Fruit fly (Drosophila melanogaster) whole organism, prepupa: ENCODE results near the gene sea.

Source experiments
- Blimp-1 ChIP-seq: fragments of 200-800 bp; sonication (Bioruptor generic); optimal IDR thresholded peaks from 3 replicates; lab custom pipeline; 2017; ENCODE audit warnings: missing biosample characterization, missing genetic modification characterization, mild to moderate bottlenecking, moderate library complexity, missing genetic modification reagents
- CG16779 ChIP-seq: fragments of 200-800 bp; sonication (Bioruptor generic); optimal IDR thresholded peaks from 3 replicates; lab custom pipeline; 2017; ENCODE audit warnings: missing biosample characterization, mild to moderate bottlenecking, missing genetic modification characterization
- Hr38 ChIP-seq: sonication (Bioruptor generic); optimal IDR thresholded peaks from 2 replicates; lab custom pipeline; 2016; ENCODE audit warnings: missing biosample characterization, missing genetic modification characterization
- Hr39 ChIP-seq: fragments of 200-800 bp; sonication (Bioruptor generic); optimal IDR thresholded peaks from 2 replicates; lab custom pipeline; 2016; ENCODE audit warnings: missing biosample characterization, missing genetic modification characterization
- achi ChIP-seq: fragments of 200-800 bp; sonication (Bioruptor generic); optimal IDR thresholded peaks from 3 replicates; lab custom pipeline; 2016; ENCODE audit warnings: missing biosample characterization, missing genetic modification characterization

DNA sequence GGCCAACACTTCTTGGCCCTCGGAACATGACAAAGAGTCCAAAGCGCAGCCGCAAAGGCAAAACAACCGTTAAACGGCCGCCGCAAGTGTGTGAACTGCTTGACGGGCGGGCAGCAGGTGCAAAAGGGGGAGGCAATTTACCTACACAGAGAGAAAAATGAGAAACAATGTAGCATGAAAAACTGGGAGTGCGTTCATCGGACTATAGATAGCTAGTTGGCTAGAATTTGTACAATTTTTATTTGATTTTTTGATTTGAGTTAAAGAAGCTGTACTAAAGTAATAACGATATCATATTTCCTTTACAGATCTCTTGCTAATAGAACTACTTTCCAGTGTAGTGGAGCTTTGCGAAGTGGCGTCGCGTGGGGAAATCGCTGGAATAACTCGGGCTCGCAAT, 28.7 kb upstream of the sea start:
- peak; percentile 21 for TF ChIP-seq Hr39 (GFP tag; lab: Kevin White, UChicago)
- no peak for TF ChIP-seq Hr38 (GFP tag; lab: Kevin White, UChicago)
- no peak for TF ChIP-seq CG16779 (tag; lab: Kevin White, UChicago)
- no peak for TF ChIP-seq Blimp-1 (GFP tag; lab: Kevin White, UChicago)
- TF ChIP-seq achi (GFP tag; lab: Kevin White, UChicago), result peak; percentile 22
